Fruit fly (Drosophila melanogaster) whole organism, embryonic: ENCODE measurements around the gene Sfp33A2.

Source experiments
- Bgb ChIP-seq: fragments of 200-800 bp; sonication (Bioruptor generic); IDR thresholded peaks from 2 replicates; pipeline ENCODE4 v1.3.6; 2022; ENCODE audit warnings: missing biosample characterization, missing genetic modification characterization; ENCODE audit not compliant: partially characterized antibody
- CG10267 ChIP-seq: fragments of 200-800 bp; sonication (Bioruptor generic); optimal IDR thresholded peaks from 2 replicates; lab custom pipeline; 2018; ENCODE audit warnings: missing biosample characterization, mild to moderate bottlenecking, missing genetic modification characterization, moderate library complexity
- CG11398 ChIP-seq: fragments of 200-800 bp; sonication (Bioruptor generic); optimal IDR thresholded peaks from 2 replicates; lab custom pipeline; 2016; ENCODE audit warnings: missing biosample characterization, missing genetic modification characterization
- CG11723 ChIP-seq: fragments of 200-800 bp; sonication (Bioruptor generic); optimal IDR thresholded peaks from 2 replicates; lab custom pipeline; 2017; ENCODE audit warnings: missing biosample characterization, mild to moderate bottlenecking, missing genetic modification characterization
- CG12744 ChIP-seq: fragments of 200-800 bp; sonication (Bioruptor generic); optimal IDR thresholded peaks from 2 replicates; lab custom pipeline; 2016; ENCODE audit warnings: missing biosample characterization, missing genetic modification characterization
- CG14050 ChIP-seq: fragments of 200-800 bp; sonication (Bioruptor generic); IDR thresholded peaks from 3 replicates; pipeline ENCODE4 v1.3.6; 2022; ENCODE audit warnings: missing biosample characterization, missing genetic modification characterization
- CG15514 ChIP-seq: fragments of 200-800 bp; sonication (Bioruptor generic); optimal IDR thresholded peaks from 3 replicates; lab custom pipeline; 2017; ENCODE audit warnings: missing biosample characterization, missing genetic modification characterization, mild to moderate bottlenecking, moderate library complexity, missing genetic modification reagents
- CG16813 ChIP-seq: fragments of 200-800 bp; sonication (Bioruptor generic); IDR thresholded peaks from 3 replicates; pipeline ENCODE4 v1.3.6; 2022; ENCODE audit warnings: missing biosample characterization, missing genetic modification characterization; ENCODE audit not compliant: partially characterized antibody
- CG2129 ChIP-seq: fragments of 200-800 bp; sonication (Bioruptor generic); IDR thresholded peaks from 2 replicates; pipeline ENCODE4 v1.3.6; 2022; ENCODE audit warnings: missing biosample characterization, missing genetic modification characterization; ENCODE audit not compliant: partially characterized antibody
- CG2875 ChIP-seq: fragments of 200-800 bp; sonication (Bioruptor generic); optimal IDR thresholded peaks from 2 replicates; lab custom pipeline; 2017; ENCODE audit warnings: missing biosample characterization, mild to moderate bottlenecking, missing genetic modification characterization, missing genetic modification reagents
- CG31224 ChIP-seq: fragments of 200-800 bp; sonication (Bioruptor generic); IDR thresholded peaks from 2 replicates; pipeline ENCODE4 v1.3.6; 2022; ENCODE audit warnings: missing biosample characterization, missing genetic modification characterization
- CG33213 ChIP-seq: fragments of 200-800 bp; sonication (Bioruptor generic); optimal IDR thresholded peaks from 3 replicates; lab custom pipeline; 2016; ENCODE audit warnings: missing biosample characterization, missing genetic modification characterization
- CG34376 ChIP-seq: fragments of 200-800 bp; sonication (Bioruptor generic); optimal IDR thresholded peaks from 2 replicates; lab custom pipeline; 2018; ENCODE audit warnings: missing biosample characterization, mild to moderate bottlenecking, missing genetic modification characterization
- CG34422 ChIP-seq: fragments of 200-800 bp; sonication (Bioruptor generic); IDR thresholded peaks from 3 replicates; pipeline ENCODE4 v1.3.6; 2022; ENCODE audit warnings: missing biosample characterization, missing genetic modification characterization
- CG3838 ChIP-seq: fragments of 200-800 bp; sonication (Bioruptor generic); optimal IDR thresholded peaks from 3 replicates; lab custom pipeline; 2016; ENCODE audit warnings: missing biosample characterization, missing genetic modification characterization
- CG4854 ChIP-seq: fragments of 200-800 bp; sonication (Bioruptor generic); optimal IDR thresholded peaks from 2 replicates; lab custom pipeline; 2016; ENCODE audit warnings: missing biosample characterization, missing genetic modification characterization, inconsistent platforms
- CG6689 ChIP-seq: fragments of 200-800 bp; sonication (Bioruptor generic); IDR thresholded peaks from 2 replicates; pipeline ENCODE4 v1.3.6; 2022; ENCODE audit warnings: missing biosample characterization, missing genetic modification characterization
- CHES-1-like ChIP-seq: fragments of 200-800 bp; sonication (Bioruptor generic); optimal IDR thresholded peaks from 2 replicates; lab custom pipeline; 2016; ENCODE audit warnings: missing biosample characterization, missing genetic modification characterization
- Dfd ChIP-seq, 2 experiments: fragments of >200 bp; optimal IDR thresholded peaks; 2 replicates each; lab custom pipeline; 2017; ENCODE audit warnings: missing biosample characterization in 2 of 2, missing genetic modification characterization in 2 of 2
- Eip74EF ChIP-seq, 2 experiments: fragments of 200-800 bp in 1 of 2; fragments of >200 bp in 1 of 2; sonication (Bioruptor generic) in 1 of 2; optimal IDR thresholded peaks; 2 replicates each; lab custom pipeline; 2017 to 2019; ENCODE audit warnings: missing biosample characterization in 2 of 2, missing genetic modification characterization in 2 of 2, mild to moderate bottlenecking in 1 of 2, moderate library complexity in 1 of 2
- HLHmδ ChIP-seq: fragments of 200-800 bp; sonication (Bioruptor generic); optimal IDR thresholded peaks from 2 replicates; lab custom pipeline; 2018; ENCODE audit warnings: missing biosample characterization, mild to moderate bottlenecking, missing genetic modification characterization, moderate library complexity
- Hand ChIP-seq: fragments of 200-800 bp; sonication (Bioruptor generic); optimal IDR thresholded peaks from 2 replicates; lab custom pipeline; 2017; ENCODE audit warnings: mild to moderate bottlenecking, missing biosample characterization, missing genetic modification reagents, missing genetic modification characterization
- Jarid2 ChIP-seq: fragments of 200-800 bp; sonication (Bioruptor generic); optimal IDR thresholded peaks from 3 replicates; lab custom pipeline; 2017; ENCODE audit warnings: mild to moderate bottlenecking, missing biosample characterization, missing genetic modification reagents, missing genetic modification characterization
- Lhr ChIP-seq: fragments of 200-800 bp; sonication (Bioruptor generic); optimal IDR thresholded peaks from 3 replicates; lab custom pipeline; 2017; ENCODE audit warnings: mild to moderate bottlenecking, missing biosample characterization, missing genetic modification reagents, missing genetic modification characterization
- MESR4 ChIP-seq: fragments of 200-800 bp; sonication (Bioruptor generic); optimal IDR thresholded peaks from 2 replicates; lab custom pipeline; 2018; ENCODE audit warnings: missing biosample characterization, mild to moderate bottlenecking, missing genetic modification characterization, moderate library complexity
- NC2α ChIP-seq: fragments of 200-800 bp; sonication (Bioruptor generic); optimal IDR thresholded peaks from 2 replicates; lab custom pipeline; 2016; ENCODE audit warnings: missing biosample characterization, missing genetic modification characterization
- Side ChIP-seq: fragments of 200-800 bp; sonication (Bioruptor generic); optimal IDR thresholded peaks from 2 replicates; lab custom pipeline; 2016; ENCODE audit warnings: missing biosample characterization, missing genetic modification characterization
- Spps ChIP-seq: fragments of 200-800 bp; sonication (Bioruptor generic); optimal IDR thresholded peaks from 2 replicates; lab custom pipeline; 2018; ENCODE audit warnings: missing biosample characterization, mild to moderate bottlenecking, missing genetic modification characterization
- Sry-β ChIP-seq: fragments of 200-800 bp; sonication (Bioruptor generic); optimal IDR thresholded peaks from 2 replicates; lab custom pipeline; 2018; ENCODE audit warnings: missing biosample characterization, mild to moderate bottlenecking, missing genetic modification characterization, moderate library complexity
- YL-1 ChIP-seq: fragments of 200-800 bp; sonication (Bioruptor generic); optimal IDR thresholded peaks from 3 replicates; lab custom pipeline; 2017; ENCODE audit warnings: missing biosample characterization, mild to moderate bottlenecking, missing genetic modification characterization
- ac ChIP-seq: fragments of 200-800 bp; sonication (Bioruptor generic); optimal IDR thresholded peaks from 3 replicates; lab custom pipeline; 2017; ENCODE audit warnings: missing biosample characterization, mild to moderate bottlenecking, missing genetic modification characterization
- bcd ChIP-seq: fragments of 200-800 bp; sonication (Bioruptor generic); optimal IDR thresholded peaks from 2 replicates; lab custom pipeline; 2017; ENCODE audit warnings: missing biosample characterization, mild to moderate bottlenecking, missing genetic modification characterization
- bigmax ChIP-seq: fragments of 200-800 bp; sonication (Bioruptor generic); optimal IDR thresholded peaks from 2 replicates; lab custom pipeline; 2018; ENCODE audit warnings: missing biosample characterization, mild to moderate bottlenecking, missing genetic modification characterization
- cad ChIP-seq: fragments of >200 bp; optimal IDR thresholded peaks from 2 replicates; lab custom pipeline; 2017; ENCODE audit warnings: missing biosample characterization, missing genetic modification characterization
- chn ChIP-seq: fragments of 200-800 bp; sonication (Bioruptor generic); optimal IDR thresholded peaks from 2 replicates; lab custom pipeline; 2016; ENCODE audit warnings: missing biosample characterization, missing genetic modification characterization
- dati ChIP-seq: fragments of 200-800 bp; sonication (Bioruptor generic); IDR thresholded peaks from 2 replicates; pipeline ENCODE4 v1.3.6; 2022; ENCODE audit warnings: missing biosample characterization, missing genetic modification characterization
- gce ChIP-seq: fragments of 200-800 bp; sonication (Bioruptor generic); IDR thresholded peaks from 3 replicates; pipeline ENCODE4 v1.3.6; 2022; ENCODE audit warnings: missing biosample characterization, missing genetic modification characterization
- hbn ChIP-seq: fragments of 200-800 bp; sonication (Bioruptor generic); IDR thresholded peaks from 2 replicates; pipeline ENCODE4 v1.3.6; 2022; ENCODE audit warnings: missing biosample characterization, missing genetic modification characterization; ENCODE audit not compliant: partially characterized antibody
- her ChIP-seq: fragments of 200-800 bp; sonication (Bioruptor generic); optimal IDR thresholded peaks from 2 replicates; lab custom pipeline; 2016; ENCODE audit warnings: missing biosample characterization, missing genetic modification characterization
- ken ChIP-seq: fragments of 200-800 bp; sonication (Bioruptor generic); IDR thresholded peaks from 3 replicates; pipeline ENCODE4 v1.3.6; 2022; ENCODE audit warnings: missing biosample characterization, missing genetic modification characterization
- mam ChIP-seq: fragments of 200-800 bp; sonication (Bioruptor generic); optimal IDR thresholded peaks from 3 replicates; lab custom pipeline; 2016; ENCODE audit warnings: missing biosample characterization, missing genetic modification characterization
- mirr ChIP-seq: fragments of 200-800 bp; sonication (Bioruptor generic); optimal IDR thresholded peaks from 3 replicates; lab custom pipeline; 2018; ENCODE audit warnings: missing biosample characterization, mild to moderate bottlenecking, missing genetic modification characterization
- nmo ChIP-seq: fragments of 200-800 bp; sonication (Bioruptor generic); optimal IDR thresholded peaks from 2 replicates; lab custom pipeline; 2018; ENCODE audit warnings: missing biosample characterization, mild to moderate bottlenecking, missing genetic modification characterization, moderate library complexity
- pb ChIP-seq: fragments of 200-800 bp; sonication (Bioruptor generic); optimal IDR thresholded peaks from 3 replicates; lab custom pipeline; 2016; ENCODE audit warnings: missing biosample characterization, missing genetic modification characterization
- pros ChIP-seq: fragments of 200-800 bp; sonication (Bioruptor generic); optimal IDR thresholded peaks from 3 replicates; lab custom pipeline; 2019; ENCODE audit warnings: missing biosample characterization, mild to moderate bottlenecking, missing genetic modification characterization, moderate library complexity
- rib ChIP-seq: fragments of 200-800 bp; sonication (Bioruptor generic); IDR thresholded peaks from 2 replicates; pipeline ENCODE4 v1.3.6; 2022; ENCODE audit warnings: missing biosample characterization, missing genetic modification characterization
- schlank ChIP-seq: fragments of 200-800 bp; sonication (Bioruptor generic); optimal IDR thresholded peaks from 2 replicates; lab custom pipeline; 2018; ENCODE audit warnings: missing biosample characterization, mild to moderate bottlenecking, missing genetic modification characterization
- slp2 ChIP-seq: fragments of 200-800 bp; sonication (Bioruptor generic); optimal IDR thresholded peaks from 2 replicates; lab custom pipeline; 2016; ENCODE audit warnings: missing biosample characterization, missing genetic modification characterization
- sqz ChIP-seq: fragments of 200-800 bp; sonication (Bioruptor generic); optimal IDR thresholded peaks from 3 replicates; lab custom pipeline; 2018; ENCODE audit warnings: missing biosample characterization, mild to moderate bottlenecking, missing genetic modification characterization
- tna ChIP-seq: fragments of 200-800 bp; sonication (Bioruptor generic); IDR thresholded peaks from 2 replicates; pipeline ENCODE4 v1.3.6; 2022; ENCODE audit warnings: missing biosample characterization, missing genetic modification characterization; ENCODE audit not compliant: partially characterized antibody

The Sfp33A2 gene

dm6 chr2L:11807697-11808226, 29.8 kb upstream of the Sfp33A2 start (continued):
- TF ChIP-seq MESR4 (GFP tag; lab: Kevin White, UChicago), result peak; percentile 28
- TF ChIP-seq HLHmδ (GFP tag; lab: Kevin White, UChicago), result peak; percentile 20
- peak; percentile 87 for TF ChIP-seq Jarid2 (GFP tag; lab: Kevin White, UChicago)
- peak; percentile 72; the same call in 1 of the 3 replicates for TF ChIP-seq CG34422 (GFP tag; lab: Robert Waterston, UW)
- no peak for TF ChIP-seq tna (GFP tag; lab: Robert Waterston, UW)
- TF ChIP-seq CG10267 (tag; lab: Kevin White, UChicago), result no peak
- TF ChIP-seq CG31224 (GFP tag; lab: Robert Waterston, UW), result peak; percentile 41; the same call in 1 of the 2 replicates
- TF ChIP-seq CG12744, result no peak
- TF ChIP-seq Spps (tag; lab: Kevin White, UChicago), result no peak
- TF ChIP-seq CG15514 (GFP tag; lab: Kevin White, UChicago), result peak; percentile 27
- TF ChIP-seq mam (GFP tag; lab: Kevin White, UChicago), result peak; percentile 18
- TF ChIP-seq cad, result no peak
- no peak for TF ChIP-seq slp2
- TF ChIP-seq Bgb, result peak; percentile 72
- no peak for TF ChIP-seq hbn (GFP tag; lab: Robert Waterston, UW)
- peak; percentile 6 for TF ChIP-seq YL-1 (GFP tag; lab: Kevin White, UChicago)
- no peak for TF ChIP-seq CG2875 (GFP tag; lab: Kevin White, UChicago)
- TF ChIP-seq bcd, result no peak
- peak; percentile 65 for TF ChIP-seq mirr (GFP tag; lab: Kevin White, UChicago)
- no peak for TF ChIP-seq Sry-β (GFP tag; lab: Kevin White, UChicago)
- TF ChIP-seq CG11723 (GFP tag; lab: Kevin White, UChicago), result no peak
- no peak for TF ChIP-seq sqz (GFP tag; lab: Kevin White, UChicago)
- peak; percentile 81; the same call in 1 of the 2 replicates for TF ChIP-seq rib (GFP tag; lab: Robert Waterston, UW)
- TF ChIP-seq chn (GFP tag; lab: Kevin White, UChicago), result no peak
- TF ChIP-seq CHES-1-like (GFP tag; lab: Kevin White, UChicago), result peak; percentile 1
- no peak for TF ChIP-seq nmo (GFP tag; lab: Kevin White, UChicago)
- TF ChIP-seq CG11398, result no peak
- peak; percentile 34 for TF ChIP-seq Side (GFP tag; lab: Kevin White, UChicago)
- TF ChIP-seq pb (GFP tag; lab: Kevin White, UChicago), result peak; percentile 53
- peak; percentile 34 for TF ChIP-seq her (GFP tag; lab: Kevin White, UChicago)
- no peak for TF ChIP-seq CG2129 (GFP tag; lab: Robert Waterston, UW)
- TF ChIP-seq CG6689 (GFP tag; lab: Robert Waterston, UW), result no peak
- peak; percentile 68; the same call in 1 of the 3 replicates for TF ChIP-seq gce
- no peak for TF ChIP-seq CG33213 (GFP tag; lab: Kevin White, UChicago)
- peak; percentile 52 for TF ChIP-seq CG34376 (GFP tag; lab: Kevin White, UChicago)
- TF ChIP-seq Lhr (GFP tag; lab: Kevin White, UChicago), result no peak
- no peak for TF ChIP-seq CG4854
- peak; percentile 93 for TF ChIP-seq pros
- no peak for TF ChIP-seq dati (GFP tag; lab: Robert Waterston, UW)
- no peak for TF ChIP-seq CG14050 (GFP tag; lab: Robert Waterston, UW)
- no peak for TF ChIP-seq ac (GFP tag; lab: Kevin White, UChicago)
- TF ChIP-seq ken, result no peak
- peak; percentile 20 for TF ChIP-seq NC2α (GFP tag; lab: Kevin White, UChicago)
- TF ChIP-seq schlank, result peak; percentile 22
- TF ChIP-seq Hand (GFP tag; lab: Kevin White, UChicago), result peak; percentile 12
- no peak for TF ChIP-seq bigmax (GFP tag; lab: Kevin White, UChicago)
- TF ChIP-seq CG16813 (GFP tag; lab: Robert Waterston, UW), result no peak
- TF ChIP-seq Dfd (GFP tag; optimal IDR thresholded peaks at IDR 0.05; lab: Kevin White, UChicago), result no peak
- no peak for TF ChIP-seq Eip74EF (GFP tag; optimal IDR thresholded peaks at IDR 0.05; lab: Kevin White, UChicago)
- TF ChIP-seq CG3838 (GFP tag; lab: Kevin White, UChicago), result no peak
